Worm (Caenorhabditis elegans) whole organism, early embryonic: ENCODE results near the gene F01D5.1.

ENCODE experiments used
- B0310.2 ChIP-seq: sonication (generic microtip); optimal IDR thresholded peaks from 2 replicates; lab custom pipeline; 2016; ENCODE audit warnings: mild to moderate bottlenecking, missing genetic modification characterization, missing compliant biosample characterization
- F13C5.2 ChIP-seq: sonication (generic microtip); optimal IDR thresholded peaks from 2 replicates; lab custom pipeline; 2017; ENCODE audit warnings: mild to moderate bottlenecking, missing genetic modification characterization, inconsistent platforms, missing compliant biosample characterization
- aly-1 ChIP-seq: sonication (generic microtip); optimal IDR thresholded peaks from 2 replicates; lab custom pipeline; 2016; ENCODE audit warnings: missing genetic modification characterization, missing compliant biosample characterization
- ama-1 ChIP-seq: fragments of 150-350 bp; optimal IDR thresholded peaks from 2 replicates; lab custom pipeline; 2014
- ceh-13 ChIP-seq: fragments of 200-800 bp; sonication (Bioruptor generic); optimal IDR thresholded peaks from 2 replicates; lab custom pipeline; 2018; ENCODE audit warnings: mild to moderate bottlenecking, missing genetic modification characterization, missing compliant biosample characterization
- ceh-36 ChIP-seq: sonication (generic microtip); optimal IDR thresholded peaks from 2 replicates; lab custom pipeline; 2016; ENCODE audit warnings: missing genetic modification characterization, inconsistent platforms, missing compliant biosample characterization
- ets-7 ChIP-seq: sonication (generic microtip); optimal IDR thresholded peaks from 2 replicates; lab custom pipeline; 2016; ENCODE audit warnings: missing genotype, missing genetic modification characterization, missing compliant biosample characterization
- flt-1 ChIP-seq: fragments of 200-800 bp; sonication (Bioruptor generic); IDR thresholded peaks from 2 replicates; pipeline ENCODE4 v1.3.6; 2022; ENCODE audit warnings: missing genetic modification characterization, missing compliant biosample characterization
- hmbx-1 ChIP-seq: sonication (generic microtip); optimal IDR thresholded peaks from 2 replicates; lab custom pipeline; 2016; ENCODE audit warnings: mild to moderate bottlenecking, missing genetic modification characterization, missing compliant biosample characterization
- hmg-4 ChIP-seq: fragments of 200-800 bp; sonication (Bioruptor generic); optimal IDR thresholded peaks from 2 replicates; lab custom pipeline; 2018; ENCODE audit warnings: mild to moderate bottlenecking, missing genetic modification characterization, missing compliant biosample characterization
- hnd-1 ChIP-seq: sonication (generic microtip); optimal IDR thresholded peaks from 2 replicates; lab custom pipeline; 2016; ENCODE audit warnings: missing genetic modification characterization, missing compliant biosample characterization
- pes-1 ChIP-seq: fragments of 200-800 bp; sonication (Bioruptor generic); IDR thresholded peaks from 2 replicates; pipeline ENCODE4 v1.3.6; 2022; ENCODE audit warnings: missing genetic modification reagents, missing genetic modification characterization, missing compliant biosample characterization
- scrt-1 ChIP-seq: fragments of 200-800 bp; sonication (Bioruptor generic); IDR thresholded peaks from 2 replicates; pipeline ENCODE4 v1.3.6; 2022; ENCODE audit warnings: missing genetic modification characterization, missing compliant biosample characterization
- sea-1 ChIP-seq: fragments of 200-800 bp; sonication (Bioruptor generic); conservative IDR thresholded peaks from 2 replicates; pipeline ENCODE4 v1.3.6; 2022; ENCODE audit warnings: missing genetic modification characterization, missing compliant biosample characterization
- tbx-11 ChIP-seq: fragments of 200-800 bp; sonication (Bioruptor generic); IDR thresholded peaks from 2 replicates; pipeline ENCODE4 v1.3.6; 2022; ENCODE audit warnings: missing genetic modification characterization, missing compliant biosample characterization
- tbx-37 ChIP-seq: fragments of 200-800 bp; sonication (Bioruptor generic); conservative IDR thresholded peaks from 2 replicates; pipeline ENCODE4 v1.3.6; 2022; ENCODE audit warnings: missing genetic modification reagents, missing genetic modification characterization, missing compliant biosample characterization
- tra-4 ChIP-seq: sonication (generic microtip); optimal IDR thresholded peaks from 2 replicates; lab custom pipeline; 2017; ENCODE audit warnings: missing genetic modification characterization, missing compliant biosample characterization

F01D5.1 gene

ce11 chrII:13956529-13956928 is 40.9 kb downstream of the F01D5.1 start:
- no peak for TF ChIP-seq hmg-4 (GFP tag; lab: Kevin White, UChicago)

ce11 chrII:13954979-13955378 is 42.4 kb downstream of the F01D5.1 start:
- TF ChIP-seq ceh-13 = no peak
- TF ChIP-seq B0310.2 (tag; lab: Kevin White, UChicago) = no peak
- TF ChIP-seq ceh-36 (tag; lab: Kevin White, UChicago) = no peak
- TF ChIP-seq hnd-1 (tag; lab: Kevin White, UChicago) = no peak
- no peak for TF ChIP-seq flt-1 (GFP tag; lab: Robert Waterston, UW)
- no peak for TF ChIP-seq tra-4 (tag; lab: Kevin White, UChicago)
- TF ChIP-seq hmbx-1 (tag; lab: Kevin White, UChicago) = no peak
- TF ChIP-seq tbx-11 = no peak
- TF ChIP-seq pes-1 (GFP tag; lab: Robert Waterston, UW) = no peak
- TF ChIP-seq aly-1 (tag; lab: Kevin White, UChicago) = no peak
- no peak for TF ChIP-seq ama-1
- TF ChIP-seq tbx-37 = no peak
- no peak for TF ChIP-seq scrt-1 (GFP tag; lab: Robert Waterston, UW)
- TF ChIP-seq F13C5.2 (tag; lab: Kevin White, UChicago) = no peak
- TF ChIP-seq sea-1 (GFP tag; lab: Robert Waterston, UW) = no peak
- TF ChIP-seq hmg-4 (GFP tag; lab: Kevin White, UChicago) = no peak
- no peak for TF ChIP-seq ets-7

- TF ChIP-seq scrt-1 (GFP tag; lab: Robert Waterston, UW) = no peak
- no peak for TF ChIP-seq hnd-1 (tag; lab: Kevin White, UChicago)
- no peak for TF ChIP-seq ets-7
- no peak for TF ChIP-seq ceh-36 (tag; lab: Kevin White, UChicago)
- TF ChIP-seq hmbx-1 (tag; lab: Kevin White, UChicago) = no peak
- no peak for TF ChIP-seq ceh-13
- TF ChIP-seq aly-1 (tag; lab: Kevin White, UChicago) = no peak
- TF ChIP-seq flt-1 (GFP tag; lab: Robert Waterston, UW) = no peak
- no peak for TF ChIP-seq tbx-11
- no peak for TF ChIP-seq tbx-37
- TF ChIP-seq sea-1 (GFP tag; lab: Robert Waterston, UW) = no peak
- TF ChIP-seq B0310.2 (tag; lab: Kevin White, UChicago) = no peak
- no peak for TF ChIP-seq tra-4 (tag; lab: Kevin White, UChicago)
- TF ChIP-seq pes-1 (GFP tag; lab: Robert Waterston, UW) = no peak
- TF ChIP-seq hmg-4 (GFP tag; lab: Kevin White, UChicago) = no peak
- TF ChIP-seq ama-1 = no peak
Measured at ce11 chrII:13954077-13954476, 43.3 kb downstream of the F01D5.1 start.

ce11 chrII:13951986-13952385 is 45.4 kb downstream of the F01D5.1 start:
- TF ChIP-seq flt-1 (GFP tag; lab: Robert Waterston, UW) = no peak
- TF ChIP-seq ets-7 = no peak

- TF ChIP-seq tbx-11 (no peak), B0310.2 (tag; lab: Kevin White, UChicago) (no peak), tra-4 (tag; lab: Kevin White, UChicago) (no peak), hnd-1 (tag; lab: Kevin White, UChicago) (no peak), pes-1 (GFP tag; lab: Robert Waterston, UW) (no peak), hmg-4 (GFP tag; lab: Kevin White, UChicago) (no peak), ceh-36 (tag; lab: Kevin White, UChicago) (no peak), scrt-1 (GFP tag; lab: Robert Waterston, UW) (no peak), flt-1 (GFP tag; lab: Robert Waterston, UW) (no peak), aly-1 (tag; lab: Kevin White, UChicago) (no peak), sea-1 (GFP tag; lab: Robert Waterston, UW) (no peak), tbx-37 (no peak), ceh-13 (no peak), ets-7 (no peak)
Measured at ce11 chrII:13949290-13949689, 48.1 kb downstream of the F01D5.1 start, which contains the start of gene sre-44. Gene sre-44, plus strand, starts transcription at chrII:13949590.
